Worm (Caenorhabditis elegans) whole organism, late embryonic: ENCODE measurements around the gene srab-11.

Experiments
- fkh-10 ChIP-seq: fragments of 150-350 bp; optimal IDR thresholded peaks from 2 replicates; lab custom pipeline; 2014; ENCODE audit warnings: missing biosample characterization, missing genetic modification reagents, missing genetic modification characterization
- lim-6 ChIP-seq: sonication (generic microtip); optimal IDR thresholded peaks from 2 replicates; lab custom pipeline; 2016; ENCODE audit warnings: missing genetic modification characterization, missing compliant biosample characterization
- pax-1 ChIP-seq: fragments of 150-350 bp; optimal IDR thresholded peaks from 2 replicates; lab custom pipeline; 2014; ENCODE audit warnings: missing biosample characterization, missing genetic modification characterization

DNA sequence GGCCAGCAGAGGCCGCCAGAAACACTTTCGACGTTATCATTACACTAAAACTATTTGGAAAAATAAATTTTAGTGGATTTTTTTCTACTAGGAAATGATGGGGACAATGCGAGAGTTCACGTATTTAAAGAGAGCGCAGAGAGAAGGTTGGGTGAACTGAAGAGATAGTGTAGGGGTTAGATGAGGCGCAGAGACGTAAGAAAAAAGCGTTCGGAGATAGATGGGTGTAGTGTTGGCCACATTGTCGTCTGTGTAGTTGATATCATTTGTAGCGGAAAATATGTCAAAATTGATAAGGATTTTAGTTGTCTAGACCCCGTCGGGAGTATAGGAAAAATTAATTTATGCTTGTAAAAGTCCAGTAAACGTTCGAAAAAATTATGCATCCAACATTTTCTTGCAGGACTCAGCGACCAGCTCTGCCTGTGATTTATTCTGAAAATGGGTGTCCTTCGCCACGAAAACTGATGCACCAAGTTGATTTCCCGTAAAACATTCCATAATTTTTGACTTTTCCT is 46.3 kb upstream of the srab-11 start, which contains the start of the genes Y73C8B.3 and Y73C8B.9:
- TF ChIP-seq lim-6 (tag; lab: Kevin White, UChicago) (no peak), fkh-10 (GFP tag; lab: Kevin White, UChicago) (no peak), pax-1 (no peak)
